Worm (Caenorhabditis elegans) whole organism, L4 larva: ENCODE data around the gene C54C6.11.

Source experiments
- D1046.2 ChIP-seq: fragments of 200-800 bp; sonication (Bioruptor generic); IDR thresholded peaks from 2 replicates; pipeline ENCODE4 v1.3.6; 2022; ENCODE audit warnings: missing genetic modification characterization, missing compliant biosample characterization
- ceh-32 ChIP-seq: sonication (generic microtip); optimal IDR thresholded peaks from 2 replicates; lab custom pipeline; 2016; ENCODE audit warnings: mild to moderate bottlenecking, missing genetic modification characterization, missing compliant biosample characterization; ENCODE audit not compliant: poor library complexity
- ces-1 ChIP-seq: fragments of 150-350 bp; sonication (generic microtip); optimal IDR thresholded peaks from 4 replicates; lab custom pipeline; 2014; ENCODE audit warnings: missing biosample characterization, missing genetic modification reagents, missing genetic modification characterization
- jun-1 ChIP-seq: fragments of 150-350 bp; optimal IDR thresholded peaks from 2 replicates; lab custom pipeline; 2014; ENCODE audit warnings: missing biosample characterization, missing genetic modification reagents, missing genetic modification characterization
- lin-39 ChIP-seq: fragments of 150-350 bp; optimal IDR thresholded peaks from 2 replicates; lab custom pipeline; 2014; ENCODE audit warnings: missing biosample characterization, missing genetic modification reagents, missing genetic modification characterization
- nhr-28 ChIP-seq: fragments of 150-350 bp; optimal IDR thresholded peaks from 2 replicates; lab custom pipeline; 2014; ENCODE audit warnings: missing biosample characterization, missing genetic modification characterization
- nhr-77 ChIP-seq: fragments of 150-350 bp; optimal IDR thresholded peaks from 2 replicates; lab custom pipeline; 2014; ENCODE audit warnings: missing biosample characterization, missing genetic modification characterization
- pha-4 ChIP-seq, 2 experiments: fragments of 150-350 bp in 1 of 2; fragments of 200-800 bp in 1 of 2; sonication (Bioruptor generic) in 1 of 2; IDR thresholded peaks in 1 of 2; optimal IDR thresholded peaks in 1 of 2; 2 replicates each; pipeline versions ENCODE4 v1.3.6 to Lab custom; 2014 to 2022; ENCODE audit warnings: missing genetic modification characterization in 2 of 2, missing genetic modification reagents in 2 of 2, missing biosample characterization in 1 of 2, missing compliant biosample characterization in 1 of 2
- snpc-4 ChIP-seq: fragments of 150-350 bp; optimal IDR thresholded peaks from 2 replicates; lab custom pipeline; 2014; ENCODE audit warnings: missing biosample characterization, missing genetic modification characterization
- zag-1 ChIP-seq: fragments of 150-350 bp; optimal IDR thresholded peaks from 2 replicates; lab custom pipeline; 2014; ENCODE audit warnings: missing biosample characterization, missing genetic modification characterization
- zip-11 ChIP-seq: fragments of 200-800 bp; sonication (Bioruptor generic); IDR thresholded peaks from 2 replicates; pipeline ENCODE4 v1.3.6; 2022; ENCODE audit warnings: missing genetic modification characterization, missing compliant biosample characterization

DNA sequence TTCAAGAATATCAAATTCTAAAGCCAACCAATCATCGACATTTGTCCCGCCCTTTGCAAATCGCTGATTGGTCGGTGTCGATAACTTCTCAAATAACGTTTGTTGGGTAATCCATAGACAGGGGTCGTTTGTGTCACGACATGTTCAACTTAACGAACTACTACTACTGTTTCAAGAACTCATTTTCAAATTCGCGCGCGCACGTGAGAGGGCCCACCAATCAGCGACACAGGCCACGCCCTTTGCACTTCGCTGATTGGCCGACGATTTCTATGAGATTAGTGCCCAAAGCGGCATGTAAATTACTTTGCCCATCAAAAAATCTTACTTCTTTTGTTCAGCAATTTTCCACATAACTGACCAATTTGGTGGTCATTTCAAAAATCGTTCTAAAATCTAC is 46.6 kb downstream of the C54C6.11 start:
- no peak for TF ChIP-seq ces-1 (GFP tag; lab: Kevin White, UChicago)
- no peak for TF ChIP-seq jun-1 (tag; lab: Kevin White, UChicago)
- no peak for TF ChIP-seq pha-4 (GFP tag; IDR thresholded peaks at IDR 0.05; lab: Robert Waterston, UW)
- TF ChIP-seq pha-4 (tag; optimal IDR thresholded peaks at IDR 0.05; lab: Kevin White, UChicago) = no peak
- TF ChIP-seq nhr-28 = no peak
- no peak for TF ChIP-seq zip-11 (GFP tag; lab: Robert Waterston, UW)
- no peak for TF ChIP-seq D1046.2 (GFP tag; lab: Robert Waterston, UW)
- TF ChIP-seq zag-1 (tag; lab: Kevin White, UChicago) = no peak
- no peak for TF ChIP-seq ceh-32 (tag; lab: Kevin White, UChicago)
- no peak for TF ChIP-seq snpc-4
- TF ChIP-seq lin-39 (tag; lab: Kevin White, UChicago) = no peak
- no peak for TF ChIP-seq nhr-77
